Fruit fly (Drosophila melanogaster): Measurements from ENCODE around the gene Adss.
A peak's percentile ranks its signal among the peaks of the same experiment; 100 is the strongest.

- no peak for TF ChIP-seq rn (GFP tag; IDR thresholded peaks at IDR 0.05)
- TF ChIP-seq CG9948 (tag; optimal IDR thresholded peaks at IDR 0.05): no peak
- no peak for TF ChIP-seq Pif1A (GFP tag; optimal IDR thresholded peaks at IDR 0.05)
- TF ChIP-seq CG12605 (GFP tag; IDR thresholded peaks at IDR 0.05): peak; percentile 65; the same call in 1 of the 2 replicates
- no peak for TF ChIP-seq CG15710 (tag; optimal IDR thresholded peaks at IDR 0.05)
- TF ChIP-seq EcR (GFP tag; optimal IDR thresholded peaks at IDR 0.05): no peak
- TF ChIP-seq Snoo (tag; optimal IDR thresholded peaks at IDR 0.05): no peak
- no peak for TF ChIP-seq CG13204 (GFP tag; optimal IDR thresholded peaks at IDR 0.05)
These were observed 6.5 kb downstream of the Adss start, which contains the start of gene CG17272 for dm6 chr3R:20823704-20824454.

All from whole organism, pupa.